Fruit fly (Drosophila melanogaster): ENCODE results near the gene CG46457.

Gene CG46457

DNA sequence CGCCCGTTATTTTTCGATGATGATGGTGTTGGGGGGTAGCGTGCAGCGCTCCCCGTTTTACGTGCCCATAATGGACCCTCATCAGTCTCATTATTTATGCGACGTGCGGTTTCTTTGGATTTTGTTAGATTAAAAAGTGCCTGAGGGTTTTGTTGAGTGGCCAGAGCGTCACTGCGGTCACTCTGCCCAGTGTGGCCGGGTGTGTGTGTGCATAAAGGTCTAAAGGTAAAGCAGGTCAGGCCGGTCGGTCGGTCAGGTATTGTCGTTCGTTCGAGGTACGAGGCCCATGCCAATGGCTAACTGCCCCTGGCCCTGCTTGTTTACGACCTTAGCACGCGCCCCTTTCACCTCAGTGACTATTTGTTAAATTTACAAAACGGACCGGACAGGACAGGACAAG, 19.3 kb downstream of the CG46457 start:
- TF ChIP-seq EcR (GFP tag; optimal IDR thresholded peaks at IDR 0.05) (no peak), CG8478 (optimal IDR thresholded peaks at IDR 0.05) (no peak), pan (optimal IDR thresholded peaks at IDR 0.05) (no peak), Dll (optimal IDR thresholded peaks at IDR 0.05) (no peak), psq (optimal IDR thresholded peaks at IDR 0.05) (no peak), usp (GFP tag; optimal IDR thresholded peaks at IDR 0.05) (no peak)

DNA sequence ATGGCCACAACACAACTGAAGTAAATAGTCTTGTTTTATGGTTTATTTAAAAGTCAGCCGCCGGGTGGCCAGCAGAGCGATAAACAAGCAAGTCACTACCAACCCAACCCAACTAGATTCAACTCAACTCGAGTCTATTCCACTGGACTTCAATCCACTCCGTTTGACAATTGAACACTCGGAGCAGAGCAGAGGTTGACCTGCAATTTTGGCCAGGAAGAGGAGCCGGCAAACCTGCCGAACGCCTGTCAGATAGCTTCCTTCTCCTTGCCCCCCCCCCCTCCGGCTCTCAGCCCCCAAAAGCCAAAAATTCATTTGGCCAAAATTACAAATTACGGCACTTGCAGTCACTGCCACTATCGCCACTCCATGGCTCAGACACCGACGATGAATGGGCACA, 46.9 kb downstream of the CG46457 start:
- TF ChIP-seq Dll (optimal IDR thresholded peaks at IDR 0.05) (no peak), psq (optimal IDR thresholded peaks at IDR 0.05) (no peak), CG8478 (optimal IDR thresholded peaks at IDR 0.05) (no peak), usp (GFP tag; optimal IDR thresholded peaks at IDR 0.05) (no peak), EcR (GFP tag; optimal IDR thresholded peaks at IDR 0.05) (no peak), pan (optimal IDR thresholded peaks at IDR 0.05) (no peak)
